Worm (Caenorhabditis elegans): ENCODE results near the gene F54E2.9.

The F54E2.9 gene

DNA sequence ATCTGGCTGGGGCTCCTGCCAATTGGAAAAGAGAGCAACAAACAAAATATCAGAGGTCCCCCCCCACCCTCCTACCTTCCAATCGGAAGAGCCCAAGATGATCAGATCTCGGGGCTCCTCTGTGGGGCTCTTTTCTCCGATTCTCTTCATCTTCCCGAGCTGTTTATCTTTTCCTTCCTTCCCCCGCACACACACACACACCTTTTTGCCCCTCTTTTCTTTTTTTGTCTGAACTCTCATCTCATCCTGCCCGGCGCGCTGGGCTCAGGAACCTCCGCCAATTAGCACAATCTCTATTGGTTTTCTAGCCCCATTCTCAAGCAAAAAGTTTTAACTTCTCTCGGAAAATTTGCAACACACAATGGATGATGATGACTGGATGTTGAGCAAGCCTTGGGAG, 10.5 kb downstream of the F54E2.9 start:
- TF ChIP-seq nfya-1 (tag; optimal IDR thresholded peaks at IDR 0.05; ENCODE audit: insufficient read depth) (peak; percentile 54), fkh-10 (GFP tag; optimal IDR thresholded peaks at IDR 0.05) (no peak)

- peak; percentile 78 for TF ChIP-seq egl-5 (tag; optimal IDR thresholded peaks at IDR 0.05)
- TF ChIP-seq fkh-2 (tag; optimal IDR thresholded peaks at IDR 0.05): no peak
- peak; percentile 6 for TF ChIP-seq pha-4 (tag; optimal IDR thresholded peaks at IDR 0.05)
Measured at ce11 chrV:2801955-2802354, 11.8 kb downstream of the F54E2.9 start.

DNA sequence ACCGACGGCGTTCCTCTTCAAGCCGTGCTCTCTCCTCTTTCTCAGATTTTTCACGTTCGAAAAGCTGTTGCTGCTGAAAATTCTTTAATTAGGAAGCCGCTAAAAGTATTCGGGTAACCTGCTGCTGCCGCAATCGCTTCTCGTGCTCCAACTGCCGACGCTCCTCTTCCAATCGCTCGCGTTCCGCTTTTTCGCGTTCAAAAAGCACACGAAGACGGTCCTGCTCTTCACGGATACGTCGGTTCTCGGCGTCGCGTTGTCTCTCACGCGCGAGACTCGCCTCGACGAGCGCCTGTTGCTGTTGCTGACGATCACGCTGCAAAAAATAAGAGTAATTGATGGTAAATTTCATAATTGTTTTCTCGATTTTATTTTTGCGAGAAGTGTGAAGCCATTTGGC, 13.1 kb downstream of the F54E2.9 start:
- TF ChIP-seq nhr-77 (tag; optimal IDR thresholded peaks at IDR 0.05) (no peak), ceh-16 (tag; optimal IDR thresholded peaks at IDR 0.05) (no peak)

DNA sequence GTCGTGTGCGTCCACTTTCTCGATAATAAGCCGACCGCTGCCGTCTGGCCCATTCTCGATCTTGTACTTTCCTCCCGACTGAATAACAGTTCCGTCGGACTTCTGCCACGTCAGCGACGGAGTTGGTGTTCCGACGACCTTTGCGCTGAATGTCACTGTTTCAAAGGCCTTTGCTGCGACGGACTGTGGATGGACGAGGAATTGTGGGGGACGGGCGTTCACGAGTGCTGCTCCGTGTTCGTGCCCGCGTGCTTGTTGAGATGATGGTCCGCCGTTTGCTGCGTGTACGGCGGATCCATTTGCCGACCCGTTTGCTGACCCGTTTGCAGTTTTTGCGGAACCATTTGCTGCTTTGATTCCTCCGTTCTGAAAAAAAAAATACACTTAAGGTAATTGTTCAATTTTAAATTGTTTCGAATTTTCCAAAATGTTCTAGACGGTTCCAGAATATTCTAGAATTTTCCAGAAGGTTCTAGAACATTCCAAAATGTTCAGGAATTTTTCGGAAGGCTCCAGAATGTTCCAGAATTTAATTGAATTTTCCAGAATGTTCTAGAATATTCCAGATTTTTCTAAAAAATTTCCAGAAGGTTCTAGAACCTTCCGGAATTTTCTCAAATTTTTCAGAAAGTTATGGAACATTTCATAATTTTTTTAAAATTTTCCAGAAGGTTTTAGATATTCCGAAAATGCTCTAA, 14.5 kb downstream of the F54E2.9 start:
- TF ChIP-seq ZK546.5 (tag; optimal IDR thresholded peaks at IDR 0.05) (no peak), nhr-237 (tag; optimal IDR thresholded peaks at IDR 0.05) (no peak), ztf-11 (tag; optimal IDR thresholded peaks at IDR 0.05) (no peak), pha-4 (tag; optimal IDR thresholded peaks at IDR 0.05) (no peak), unc-62 (GFP tag; optimal IDR thresholded peaks at IDR 0.05) (no peak), hmg-11 (tag; optimal IDR thresholded peaks at IDR 0.05) (no peak), skn-1 (tag; optimal IDR thresholded peaks at IDR 0.05) (no peak), ceh-9 (tag; optimal IDR thresholded peaks at IDR 0.05) (no peak), nfya-1 (tag; optimal IDR thresholded peaks at IDR 0.05; ENCODE audit: insufficient read depth) (no peak), nhr-12 (tag; optimal IDR thresholded peaks at IDR 0.05) (no peak), nhr-23 (tag; optimal IDR thresholded peaks at IDR 0.05) (no peak), aly-2 (tag; optimal IDR thresholded peaks at IDR 0.05) (no peak), nhr-67 (tag; optimal IDR thresholded peaks at IDR 0.05) (no peak)

DNA sequence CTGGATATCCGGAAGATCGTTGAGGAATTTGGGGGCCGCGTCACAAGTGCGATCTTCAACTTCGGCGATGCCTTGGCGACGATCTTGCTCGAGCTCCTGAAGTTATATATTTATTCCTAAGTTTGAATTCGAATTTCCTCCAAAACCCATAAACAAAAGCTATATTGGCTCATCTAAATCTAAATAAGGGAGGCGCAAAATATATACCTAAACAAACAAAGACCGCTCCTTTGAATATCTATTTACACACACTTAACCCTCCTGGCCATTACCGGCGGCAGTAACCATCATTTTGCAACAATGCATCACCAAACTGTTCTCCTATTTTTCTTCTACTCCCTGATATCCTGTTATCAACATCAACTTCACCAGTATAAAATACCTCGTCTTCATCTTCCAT, 17.8 kb downstream of the F54E2.9 start, which contains the start of gene F54E2.2:
Gene F54E2.2 (plus strand): TSS at position 301 of the 400 bp plus-strand sequence.
- TF ChIP-seq nhr-77 (tag; optimal IDR thresholded peaks at IDR 0.05) (no peak), snpc-4 (tag; optimal IDR thresholded peaks at IDR 0.05) (no peak)

DNA sequence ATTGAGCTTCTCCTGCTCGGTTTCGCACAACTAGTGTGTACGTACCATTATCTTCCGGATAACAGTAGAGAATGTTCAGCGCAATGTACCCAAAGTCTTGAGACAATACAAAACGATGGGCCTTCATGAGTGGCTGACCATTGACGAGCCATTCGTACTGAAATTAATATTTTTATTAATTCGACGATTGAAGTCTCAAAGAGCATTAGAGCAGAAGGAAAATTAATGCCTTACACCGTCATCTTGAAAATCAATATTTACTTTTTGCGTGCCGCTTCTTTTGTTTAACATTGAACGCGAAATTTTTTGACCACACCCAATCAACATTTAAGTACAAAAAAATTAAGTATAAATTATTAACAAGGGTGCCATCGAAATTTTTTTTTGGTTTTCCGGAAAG, 20.8 kb downstream of the F54E2.9 start:
- TF ChIP-seq ceh-9 (tag; optimal IDR thresholded peaks at IDR 0.05): no peak
- TF ChIP-seq nfya-1 (tag; optimal IDR thresholded peaks at IDR 0.05; ENCODE audit: insufficient read depth): no peak
- no peak for TF ChIP-seq fkh-10 (GFP tag; optimal IDR thresholded peaks at IDR 0.05)
- TF ChIP-seq egl-5 (tag; optimal IDR thresholded peaks at IDR 0.05): no peak
- no peak for TF ChIP-seq ztf-11 (tag; optimal IDR thresholded peaks at IDR 0.05)
- no peak for TF ChIP-seq nhr-76 (tag; optimal IDR thresholded peaks at IDR 0.05)
- no peak for TF ChIP-seq ceh-82 (tag; optimal IDR thresholded peaks at IDR 0.05)
- TF ChIP-seq R02D3.7 (tag; optimal IDR thresholded peaks at IDR 0.05): no peak

ce11 chrV:2780786-2781185, 33.0 kb downstream of the F54E2.9 start, which contains the start of gene R05D8.11:
Gene R05D8.11, minus strand, starts transcription at chrV:2780886.
- no peak for TF ChIP-seq egl-5 (tag; optimal IDR thresholded peaks at IDR 0.05)
- TF ChIP-seq daf-12 (tag; optimal IDR thresholded peaks at IDR 0.05): no peak
- TF ChIP-seq zag-1 (tag; optimal IDR thresholded peaks at IDR 0.05): no peak
- no peak for TF ChIP-seq ceh-9 (tag; optimal IDR thresholded peaks at IDR 0.05)
- TF ChIP-seq lin-15B (tag; optimal IDR thresholded peaks at IDR 0.05): no peak
- TF ChIP-seq sea-2 (GFP tag; optimal IDR thresholded peaks at IDR 0.05): no peak
- TF ChIP-seq snpc-4 (tag; optimal IDR thresholded peaks at IDR 0.05): no peak
- no peak for TF ChIP-seq nhr-67 (tag; optimal IDR thresholded peaks at IDR 0.05)
- TF ChIP-seq hmg-11 (tag; optimal IDR thresholded peaks at IDR 0.05): no peak
- TF ChIP-seq unc-62 (GFP tag; optimal IDR thresholded peaks at IDR 0.05): no peak

DNA sequence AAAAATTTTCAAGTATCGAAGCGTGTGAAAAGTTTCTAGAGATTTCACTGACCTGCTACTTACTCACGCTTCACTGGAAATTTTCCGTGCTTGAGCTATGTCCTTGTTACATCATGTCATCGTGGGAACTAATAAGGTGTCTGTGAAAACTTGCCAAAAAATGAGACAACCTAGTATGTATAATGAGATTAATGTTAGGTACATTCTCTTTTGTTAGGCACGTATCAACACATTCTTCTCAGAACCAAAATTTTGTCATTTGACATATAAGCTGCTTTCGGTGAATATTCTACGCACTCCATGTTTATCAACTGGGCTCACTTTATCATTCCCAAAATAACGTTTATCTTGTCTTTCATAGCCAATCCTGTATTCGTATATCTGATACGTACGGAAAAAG, 39.7 kb downstream of the F54E2.9 start, which contains the start of gene srj-18:
Gene srj-18 (plus strand): TSS at position 301 of the 400 bp plus-strand sequence.
- TF ChIP-seq zag-1 (tag; optimal IDR thresholded peaks at IDR 0.05) (no peak), pha-4 (tag; optimal IDR thresholded peaks at IDR 0.05) (no peak)
